Worm (Caenorhabditis elegans): Measurements from ENCODE around the gene T09A5.15.

The T09A5.15 gene

DNA sequence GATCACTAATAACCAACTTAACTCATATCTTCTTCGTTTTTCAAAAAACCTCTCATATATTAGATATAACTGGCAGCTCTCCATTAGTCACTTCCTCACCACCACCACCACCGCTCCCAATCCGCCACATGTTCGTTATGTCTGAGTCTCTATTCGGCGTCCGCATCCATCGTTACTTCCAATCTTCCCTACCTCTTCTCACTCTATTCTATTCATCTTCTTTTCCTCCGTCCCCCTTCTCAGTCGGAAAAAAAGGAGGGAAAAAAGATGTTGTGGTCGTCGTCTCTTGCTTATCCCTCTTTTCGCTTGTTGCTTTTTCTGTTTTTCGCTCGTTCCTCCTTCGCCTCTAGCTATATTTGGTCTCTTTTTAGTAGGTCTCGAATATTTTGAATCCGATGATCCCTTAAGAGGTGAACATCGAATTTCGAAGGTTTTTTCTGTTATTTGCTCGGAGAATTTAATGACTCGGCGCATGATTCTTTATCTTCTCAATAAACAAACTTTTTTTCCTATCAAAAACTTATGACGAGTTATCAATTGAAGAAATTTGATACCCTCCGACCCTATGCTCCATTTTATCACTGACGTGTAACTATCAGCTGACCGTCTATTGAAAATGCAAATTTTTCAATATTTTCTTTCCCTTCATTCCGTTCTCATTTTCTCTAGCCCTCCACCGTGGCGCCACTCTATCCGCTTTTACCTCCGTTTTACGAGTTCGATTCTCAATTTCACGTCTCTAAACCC lies 34.3 kb downstream of the T09A5.15 start (continued):
- TF ChIP-seq lin-11 (tag; optimal IDR thresholded peaks at IDR 0.05): no peak
- TF ChIP-seq K02D7.2 (tag; optimal IDR thresholded peaks at IDR 0.05): no peak
- no peak for TF ChIP-seq ceh-30 (tag; optimal IDR thresholded peaks at IDR 0.05)

DNA sequence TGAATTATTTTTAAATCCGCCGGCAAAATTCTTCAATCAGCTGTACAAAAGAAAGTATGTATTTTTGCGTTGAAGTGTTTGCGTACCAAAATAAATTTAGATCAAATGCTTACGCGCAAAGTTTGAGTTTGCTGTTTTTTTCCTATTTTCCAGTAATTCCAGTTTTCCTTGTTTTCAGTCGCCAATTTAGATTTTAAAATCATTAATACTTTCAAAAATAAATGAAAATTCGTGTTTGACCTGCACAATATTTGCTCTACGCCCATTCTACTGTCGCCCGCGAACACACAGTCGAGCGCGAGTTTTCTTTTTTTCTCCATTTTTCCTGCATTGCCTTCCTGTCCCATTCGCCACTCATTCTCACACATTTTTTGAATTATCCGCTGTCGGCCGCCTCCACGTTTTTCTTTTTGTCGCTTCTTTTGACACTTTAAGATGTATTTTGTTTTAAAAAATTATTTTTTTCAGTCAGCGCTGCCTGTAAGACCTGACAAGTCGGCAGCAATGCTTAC lies 35.1 kb downstream of the T09A5.15 start, which contains the start of gene ptc-1:
Gene ptc-1 (plus strand): TSS at position 462 of the 512 bp plus-strand sequence.
- TF ChIP-seq Y22D7AL.16 (tag; optimal IDR thresholded peaks at IDR 0.05): no peak
- no peak for TF ChIP-seq ceh-31 (tag; optimal IDR thresholded peaks at IDR 0.05)
- no peak for TF ChIP-seq ceh-22 (tag; optimal IDR thresholded peaks at IDR 0.05)
- no peak for TF ChIP-seq elt-4 (tag; optimal IDR thresholded peaks at IDR 0.05)
- no peak for TF ChIP-seq nhr-11 (tag; optimal IDR thresholded peaks at IDR 0.05)
- no peak for TF ChIP-seq hlh-6 (tag; optimal IDR thresholded peaks at IDR 0.05)

DNA sequence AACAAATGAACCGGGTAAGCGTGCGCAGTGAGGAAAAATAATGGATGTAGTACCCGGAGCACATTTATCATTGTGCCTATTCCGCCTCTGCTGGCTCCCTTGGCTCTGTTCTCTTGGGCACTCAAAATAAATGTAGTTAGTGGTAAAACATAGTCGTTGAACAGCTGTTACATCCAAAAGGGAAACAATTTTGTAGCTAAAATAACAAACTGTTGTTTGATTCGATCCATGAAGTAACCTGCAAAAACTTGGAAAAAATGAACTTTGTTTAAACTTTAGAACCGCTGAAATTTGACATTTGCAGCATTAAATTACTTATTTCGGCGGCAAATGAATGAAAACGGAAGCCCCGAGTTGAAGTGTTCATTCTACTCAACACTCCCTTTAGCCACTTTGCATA lies 35.9 kb downstream of the T09A5.15 start:
- TF ChIP-seq ceh-34 (tag; optimal IDR thresholded peaks at IDR 0.05) (peak; percentile 69), lim-6 (tag; optimal IDR thresholded peaks at IDR 0.05) (no peak)

DNA sequence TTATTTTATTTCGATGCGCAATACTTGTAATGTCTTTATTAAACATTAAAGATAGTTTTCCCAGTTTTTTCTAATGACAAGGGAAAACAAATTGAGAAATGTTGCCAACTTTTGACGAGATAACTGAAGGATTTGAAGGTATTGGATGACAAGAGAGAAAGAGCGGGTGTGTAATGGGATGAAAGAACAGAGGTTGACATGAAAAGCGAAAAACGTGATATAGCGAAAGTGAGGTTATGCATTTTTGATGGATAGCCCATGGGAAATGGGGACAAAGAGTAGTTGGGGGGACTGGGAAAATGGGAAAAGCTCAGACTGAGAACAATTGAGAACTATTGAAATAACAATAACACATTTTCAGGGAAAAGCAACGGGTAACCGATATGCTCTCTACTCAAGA lies 37.4 kb downstream of the T09A5.15 start:
- TF ChIP-seq Y22D7AL.16 (tag; optimal IDR thresholded peaks at IDR 0.05): no peak
- TF ChIP-seq unc-55 (GFP tag; optimal IDR thresholded peaks at IDR 0.05): peak; percentile 54

DNA sequence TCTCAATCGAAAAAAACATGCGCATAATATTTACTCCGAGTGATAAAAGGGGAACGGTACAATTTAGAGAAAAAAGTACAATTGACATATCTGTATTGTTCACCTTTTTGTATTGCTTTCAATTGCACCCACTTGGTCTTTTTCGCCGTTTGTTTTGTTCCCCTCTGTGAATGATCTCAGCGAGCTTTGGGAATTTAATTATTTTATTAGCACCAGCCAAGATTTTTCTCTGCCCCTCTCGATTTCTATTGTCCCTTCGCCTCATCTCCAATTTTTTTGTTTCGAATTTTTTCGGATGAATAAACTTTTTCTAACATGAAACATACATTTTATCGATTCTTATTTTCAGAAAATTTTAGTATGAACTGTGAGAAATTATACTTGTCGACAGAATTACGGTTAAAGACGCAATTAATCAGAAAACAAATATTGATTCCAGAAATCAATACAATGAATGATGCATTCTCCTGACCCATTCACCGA lies 42.5 kb downstream of the T09A5.15 start, which contains the start of gene rev-1:
Gene rev-1 (plus strand): TSS at position 433 of the 483 bp plus-strand sequence.
- TF ChIP-seq sox-2 (GFP tag; IDR thresholded peaks at IDR 0.05) (no peak), unc-42 (tag; optimal IDR thresholded peaks at IDR 0.05) (peak; percentile 40)

DNA sequence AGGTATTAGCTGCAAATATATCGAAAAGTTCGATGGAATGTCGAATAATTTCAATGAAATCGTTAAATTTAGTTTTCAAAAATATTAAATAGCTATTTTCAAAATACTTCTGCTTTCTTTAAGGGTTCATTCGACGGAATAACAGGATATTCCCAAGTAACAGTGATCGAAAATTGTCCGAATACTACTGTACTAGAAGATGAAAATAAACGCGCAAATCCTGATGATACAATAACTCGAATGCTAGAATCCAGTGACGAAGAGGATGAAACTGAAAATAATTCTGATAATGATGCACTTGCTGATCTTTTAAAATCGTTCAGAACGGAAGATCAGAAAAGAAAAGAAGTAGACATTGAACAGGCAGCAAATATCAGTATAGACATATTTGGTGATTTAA lies 43.0 kb downstream of the T09A5.15 start:
- TF ChIP-seq ahr-1 (tag; optimal IDR thresholded peaks at IDR 0.05) (no peak), pag-3 (tag; optimal IDR thresholded peaks at IDR 0.05; ENCODE audit: borderline replicate concordance) (no peak), hlh-30 (tag; optimal IDR thresholded peaks at IDR 0.05; ENCODE audit: insufficient read depth) (no peak), odd-2 (tag; optimal IDR thresholded peaks at IDR 0.05) (no peak), dmd-4 (tag; optimal IDR thresholded peaks at IDR 0.05; ENCODE audit: borderline replicate concordance) (no peak), F13H6.1 (tag; optimal IDR thresholded peaks at IDR 0.05) (no peak), gmeb-2 (tag; optimal IDR thresholded peaks at IDR 0.05) (no peak), pax-1 (tag; optimal IDR thresholded peaks at IDR 0.05) (no peak), mec-3 (tag; optimal IDR thresholded peaks at IDR 0.05; ENCODE audit: borderline replicate concordance) (no peak), syd-9 (tag; optimal IDR thresholded peaks at IDR 0.05) (no peak), eyg-1 (tag; optimal IDR thresholded peaks at IDR 0.05) (no peak)

DNA sequence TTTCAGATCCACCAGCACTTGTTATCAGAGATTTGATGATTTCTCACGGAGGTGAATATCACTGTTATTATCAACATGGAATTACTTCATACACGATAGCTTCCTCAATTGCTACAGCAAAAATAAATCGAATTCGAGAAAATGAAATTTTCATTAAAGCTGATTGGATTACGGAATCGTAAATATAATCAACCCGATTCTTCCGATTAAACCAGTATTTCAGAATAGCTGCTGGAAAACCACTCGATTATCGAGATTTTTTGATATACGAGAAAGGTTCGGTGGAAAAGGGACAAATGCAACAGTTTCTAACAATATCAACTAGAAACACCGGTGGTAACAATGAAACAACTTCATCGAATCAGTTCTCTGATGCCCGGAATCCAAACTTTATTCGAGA lies 44.2 kb downstream of the T09A5.15 start:
- TF ChIP-seq nhr-11 (tag; optimal IDR thresholded peaks at IDR 0.05) (no peak), pha-2 (tag; optimal IDR thresholded peaks at IDR 0.05) (no peak), ref-2 (tag; optimal IDR thresholded peaks at IDR 0.05) (no peak), Y22D7AL.16 (tag; optimal IDR thresholded peaks at IDR 0.05) (no peak), ceh-30 (tag; optimal IDR thresholded peaks at IDR 0.05) (no peak)

DNA sequence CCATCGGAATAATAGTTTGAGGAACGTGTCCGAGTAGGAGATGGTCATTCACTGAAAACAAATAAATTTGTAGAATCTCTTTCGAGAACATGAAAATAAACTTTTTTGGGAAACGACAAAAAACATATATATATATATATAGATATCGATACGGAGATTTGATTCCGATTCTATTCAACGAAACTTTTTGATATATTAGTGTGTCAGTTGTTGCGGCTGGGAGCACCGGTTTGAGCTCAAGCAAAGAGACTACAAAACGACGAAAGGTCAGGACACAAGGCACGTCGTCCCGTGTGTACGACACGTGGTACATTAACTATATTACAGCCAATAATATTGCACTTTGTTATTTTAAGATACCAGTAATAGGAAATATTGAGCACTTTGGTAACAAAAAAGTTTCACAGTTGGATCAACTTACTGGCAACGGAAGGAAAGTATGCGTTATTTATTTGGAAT lies 49.8 kb downstream of the T09A5.15 start, which contains the start of gene best-23:
Gene best-23 (minus strand): TSS at position 51 of the 459 bp plus-strand sequence.
- TF ChIP-seq unc-42 (tag; optimal IDR thresholded peaks at IDR 0.05) (no peak), ceh-18 (tag; optimal IDR thresholded peaks at IDR 0.05) (no peak), ceh-24 (tag; optimal IDR thresholded peaks at IDR 0.05) (no peak), ztf-16 (tag; optimal IDR thresholded peaks at IDR 0.05) (no peak)

Measured in whole organism, late embryonic.